Fruit fly (Drosophila melanogaster) whole organism, embryonic: ENCODE measurements around the gene CG15196.

ENCODE experiments used
- Aef1 ChIP-seq: fragments of 200-800 bp; sonication (Bioruptor generic); IDR thresholded peaks from 3 replicates; pipeline ENCODE4 v1.3.6; 2022; ENCODE audit warnings: missing biosample characterization, missing genetic modification characterization
- Blimp-1 ChIP-seq: fragments of 200-800 bp; sonication (Bioruptor generic); optimal IDR thresholded peaks from 3 replicates; lab custom pipeline; 2018; ENCODE audit warnings: missing biosample characterization, missing genetic modification characterization, mild to moderate bottlenecking, moderate library complexity, missing genetic modification reagents
- CG12391 ChIP-seq: fragments of 200-800 bp; sonication (Bioruptor generic); optimal IDR thresholded peaks from 3 replicates; lab custom pipeline; 2018; ENCODE audit warnings: missing biosample characterization, mild to moderate bottlenecking, missing genetic modification characterization, moderate library complexity
- CG13123 ChIP-seq: fragments of 200-800 bp; sonication (Bioruptor generic); optimal IDR thresholded peaks from 2 replicates; lab custom pipeline; 2016; ENCODE audit warnings: missing biosample characterization, missing genetic modification characterization
- CG13296 ChIP-seq: fragments of 200-800 bp; sonication (Bioruptor generic); optimal IDR thresholded peaks from 3 replicates; lab custom pipeline; 2018; ENCODE audit warnings: missing biosample characterization, mild to moderate bottlenecking, missing genetic modification characterization
- CG14050 ChIP-seq: fragments of 200-800 bp; sonication (Bioruptor generic); IDR thresholded peaks from 3 replicates; pipeline ENCODE4 v1.3.6; 2022; ENCODE audit warnings: missing biosample characterization, missing genetic modification characterization
- CG14860 ChIP-seq: fragments of 200-800 bp; sonication (Bioruptor generic); IDR thresholded peaks from 3 replicates; pipeline ENCODE4 v1.3.6; 2022; ENCODE audit warnings: missing biosample characterization, missing genetic modification characterization; ENCODE audit not compliant: partially characterized antibody
- CG17186 ChIP-seq: fragments of 200-800 bp; sonication (Bioruptor generic); optimal IDR thresholded peaks from 3 replicates; lab custom pipeline; 2017; ENCODE audit warnings: missing biosample characterization, missing genetic modification reagents, missing genetic modification characterization
- CG17328 ChIP-seq: fragments of 200-800 bp; sonication (Bioruptor generic); IDR thresholded peaks from 2 replicates; pipeline ENCODE4 v1.3.6; 2022; ENCODE audit warnings: missing biosample characterization, missing genetic modification characterization
- CG1792 ChIP-seq: fragments of 200-800 bp; sonication (Bioruptor generic); optimal IDR thresholded peaks from 2 replicates; lab custom pipeline; 2016; ENCODE audit warnings: missing biosample characterization, missing genetic modification characterization
- CG18764 ChIP-seq: fragments of 200-800 bp; sonication (Bioruptor generic); optimal IDR thresholded peaks from 3 replicates; lab custom pipeline; 2016; ENCODE audit warnings: missing biosample characterization, missing genetic modification characterization
- CG2712 ChIP-seq: fragments of 200-800 bp; optimal IDR thresholded peaks from 3 replicates; lab custom pipeline; 2019; ENCODE audit warnings: missing biosample characterization, mild to moderate bottlenecking, missing genetic modification characterization, moderate library complexity
- CG3281 ChIP-seq: fragments of 200-800 bp; sonication (Bioruptor generic); optimal IDR thresholded peaks from 3 replicates; lab custom pipeline; 2017; ENCODE audit warnings: missing biosample characterization, mild to moderate bottlenecking, missing genetic modification characterization
- CG6175 ChIP-seq: fragments of 200-800 bp; sonication (Bioruptor generic); IDR thresholded peaks from 3 replicates; pipeline ENCODE4 v1.3.6; 2022; ENCODE audit warnings: missing biosample characterization, missing genetic modification characterization
- CG8478 ChIP-seq: fragments of >200 bp; optimal IDR thresholded peaks from 2 replicates; lab custom pipeline; 2018
- Dek ChIP-seq: fragments of 200-800 bp; sonication (Bioruptor generic); optimal IDR thresholded peaks from 3 replicates; lab custom pipeline; 2019; ENCODE audit warnings: missing biosample characterization, mild to moderate bottlenecking, missing genetic modification characterization, moderate library complexity
- Eip74EF ChIP-seq, 2 experiments: fragments of 200-800 bp in 1 of 2; fragments of >200 bp in 1 of 2; sonication (Bioruptor generic) in 1 of 2; optimal IDR thresholded peaks; 2 replicates each; lab custom pipeline; 2017 to 2019; ENCODE audit warnings: missing biosample characterization in 2 of 2, missing genetic modification characterization in 2 of 2, mild to moderate bottlenecking in 1 of 2, moderate library complexity in 1 of 2
- Ets65A ChIP-seq: fragments of 200-800 bp; sonication (Bioruptor generic); peaks from one replicate; lab custom pipeline; 2016; ENCODE audit warnings: missing biosample characterization, missing genetic modification characterization
- Fer3 ChIP-seq: fragments of 200-800 bp; sonication (Bioruptor generic); optimal IDR thresholded peaks from 2 replicates; lab custom pipeline; 2018; ENCODE audit warnings: missing biosample characterization, mild to moderate bottlenecking, missing genetic modification characterization, moderate library complexity
- HmgD ChIP-seq: fragments of 200-800 bp; sonication (Bioruptor generic); optimal IDR thresholded peaks from 3 replicates; lab custom pipeline; 2016; ENCODE audit warnings: missing biosample characterization, missing genetic modification characterization
- Lpt ChIP-seq: fragments of >200 bp; optimal IDR thresholded peaks from 2 replicates; lab custom pipeline; 2018; ENCODE audit warnings: missing biosample characterization, missing genetic modification characterization
- MTF-1 ChIP-seq: fragments of 200-800 bp; sonication (Bioruptor generic); optimal IDR thresholded peaks from 2 replicates; lab custom pipeline; 2018; ENCODE audit warnings: missing biosample characterization, mild to moderate bottlenecking, missing genetic modification characterization, borderline replicate concordance
- Mad ChIP-seq: fragments of 200-800 bp; sonication (Bioruptor generic); optimal IDR thresholded peaks from 2 replicates; lab custom pipeline; 2016; ENCODE audit warnings: missing biosample characterization, missing genetic modification characterization
- NC2α ChIP-seq: fragments of 200-800 bp; sonication (Bioruptor generic); optimal IDR thresholded peaks from 2 replicates; lab custom pipeline; 2016; ENCODE audit warnings: missing biosample characterization, missing genetic modification characterization
- Stat92E ChIP-seq, 3 experiments: fragments of >200 bp in 2 of 3; fragments of 200-800 bp in 1 of 3; sonication (Bioruptor generic) in 1 of 3; optimal IDR thresholded peaks; 2 replicates each; lab custom pipeline; 2017 to 2019; ENCODE audit warnings: missing biosample characterization in 3 of 3, missing genetic modification characterization in 3 of 3, mild to moderate bottlenecking in 1 of 3, moderate library complexity in 1 of 3
- Usf ChIP-seq: fragments of 200-800 bp; sonication (Bioruptor generic); optimal IDR thresholded peaks from 2 replicates; lab custom pipeline; 2017; ENCODE audit warnings: missing genotype, missing biosample characterization, missing genetic modification characterization
- ase ChIP-seq: fragments of 200-800 bp; sonication (Bioruptor generic); IDR thresholded peaks from 3 replicates; pipeline ENCODE4 v1.3.6; 2022; ENCODE audit warnings: missing biosample characterization, missing genetic modification characterization
- bigmax ChIP-seq: fragments of 200-800 bp; sonication (Bioruptor generic); optimal IDR thresholded peaks from 2 replicates; lab custom pipeline; 2018; ENCODE audit warnings: missing biosample characterization, mild to moderate bottlenecking, missing genetic modification characterization
- ci ChIP-seq: fragments of 200-800 bp; sonication (Bioruptor generic); IDR thresholded peaks from 3 replicates; pipeline ENCODE4 v1.3.6; 2022; ENCODE audit warnings: missing biosample characterization, missing genetic modification characterization
- da ChIP-seq: fragments of 200-800 bp; sonication (Bioruptor generic); optimal IDR thresholded peaks from 2 replicates; lab custom pipeline; 2016; ENCODE audit warnings: missing biosample characterization, missing genetic modification characterization
- ewg ChIP-seq: fragments of 200-800 bp; sonication (Bioruptor generic); optimal IDR thresholded peaks from 3 replicates; lab custom pipeline; 2017; ENCODE audit warnings: mild to moderate bottlenecking, missing biosample characterization, missing genetic modification reagents, missing genetic modification characterization
- fd102C ChIP-seq: fragments of 200-800 bp; sonication (Bioruptor generic); optimal IDR thresholded peaks from 2 replicates; lab custom pipeline; 2018; ENCODE audit warnings: missing biosample characterization, mild to moderate bottlenecking, missing genetic modification characterization, moderate library complexity
- fru ChIP-seq: fragments of >200 bp; optimal IDR thresholded peaks from 2 replicates; lab custom pipeline; 2017
- fu2 ChIP-seq: fragments of 200-800 bp; sonication (Bioruptor generic); optimal IDR thresholded peaks from 2 replicates; lab custom pipeline; 2016; ENCODE audit warnings: missing biosample characterization, missing genetic modification characterization
- gfzf ChIP-seq: fragments of 200-800 bp; sonication (Bioruptor generic); optimal IDR thresholded peaks from 2 replicates; lab custom pipeline; 2016; ENCODE audit warnings: missing biosample characterization, mild to moderate bottlenecking, missing genetic modification characterization, moderate library complexity
- grau ChIP-seq: fragments of 200-800 bp; optimal IDR thresholded peaks from 3 replicates; lab custom pipeline; 2019; ENCODE audit warnings: missing biosample characterization, mild to moderate bottlenecking, missing genetic modification characterization, moderate library complexity
- hbn ChIP-seq: fragments of 200-800 bp; sonication (Bioruptor generic); IDR thresholded peaks from 2 replicates; pipeline ENCODE4 v1.3.6; 2022; ENCODE audit warnings: missing biosample characterization, missing genetic modification characterization; ENCODE audit not compliant: partially characterized antibody
- lola ChIP-seq, 3 experiments: fragments of >200 bp in 2 of 3; fragments of 200-800 bp in 1 of 3; sonication (Bioruptor generic) in 1 of 3; optimal IDR thresholded peaks; 2 replicates each; lab custom pipeline; 2017 to 2019; ENCODE audit warnings: missing biosample characterization in 3 of 3, missing genetic modification characterization in 3 of 3, mild to moderate bottlenecking in 1 of 3, moderate library complexity in 1 of 3
- p53 ChIP-seq: fragments of 200-800 bp; sonication (Bioruptor generic); optimal IDR thresholded peaks from 2 replicates; lab custom pipeline; 2016; ENCODE audit warnings: missing biosample characterization, missing genetic modification characterization
- pita ChIP-seq: fragments of 200-800 bp; sonication (Bioruptor generic); optimal IDR thresholded peaks from 2 replicates; lab custom pipeline; 2017; ENCODE audit warnings: missing biosample characterization, mild to moderate bottlenecking, missing genetic modification characterization
- pros ChIP-seq: fragments of 200-800 bp; sonication (Bioruptor generic); optimal IDR thresholded peaks from 3 replicates; lab custom pipeline; 2019; ENCODE audit warnings: missing biosample characterization, mild to moderate bottlenecking, missing genetic modification characterization, moderate library complexity
- psq ChIP-seq: fragments of 200-800 bp; sonication (Bioruptor generic); optimal IDR thresholded peaks from 2 replicates; lab custom pipeline; 2017; ENCODE audit warnings: missing biosample characterization, missing genetic modification characterization
- rib ChIP-seq: fragments of 200-800 bp; sonication (Bioruptor generic); IDR thresholded peaks from 2 replicates; pipeline ENCODE4 v1.3.6; 2022; ENCODE audit warnings: missing biosample characterization, missing genetic modification characterization
- seq ChIP-seq: fragments of 200-800 bp; sonication (Bioruptor generic); IDR thresholded peaks from 2 replicates; pipeline ENCODE4 v1.3.6; 2022; ENCODE audit warnings: missing biosample characterization, missing genetic modification characterization
- sqz ChIP-seq: fragments of 200-800 bp; sonication (Bioruptor generic); optimal IDR thresholded peaks from 3 replicates; lab custom pipeline; 2018; ENCODE audit warnings: missing biosample characterization, mild to moderate bottlenecking, missing genetic modification characterization
- stc ChIP-seq: fragments of 200-800 bp; sonication (Bioruptor generic); IDR thresholded peaks from 2 replicates; pipeline ENCODE4 v1.3.6; 2022; ENCODE audit warnings: missing biosample characterization, missing genetic modification characterization
- tin ChIP-seq: fragments of 200-800 bp; sonication (Bioruptor generic); optimal IDR thresholded peaks from 3 replicates; lab custom pipeline; 2016; ENCODE audit warnings: missing biosample characterization, missing genetic modification characterization
- tna ChIP-seq: fragments of 200-800 bp; sonication (Bioruptor generic); IDR thresholded peaks from 2 replicates; pipeline ENCODE4 v1.3.6; 2022; ENCODE audit warnings: missing biosample characterization, missing genetic modification characterization; ENCODE audit not compliant: partially characterized antibody
- unc-4 ChIP-seq: fragments of 200-800 bp; sonication (Bioruptor generic); IDR thresholded peaks from 2 replicates; pipeline ENCODE4 v1.3.6; 2022; ENCODE audit warnings: missing biosample characterization, missing genetic modification characterization; ENCODE audit not compliant: partially characterized antibody
- usp ChIP-seq: fragments of >200 bp; optimal IDR thresholded peaks from 2 replicates; lab custom pipeline; 2017; ENCODE audit warnings: missing biosample characterization, missing genetic modification characterization
- yki ChIP-seq: fragments of >200 bp; optimal IDR thresholded peaks from 3 replicates; lab custom pipeline; 2018

Gene CG15196

DNA sequence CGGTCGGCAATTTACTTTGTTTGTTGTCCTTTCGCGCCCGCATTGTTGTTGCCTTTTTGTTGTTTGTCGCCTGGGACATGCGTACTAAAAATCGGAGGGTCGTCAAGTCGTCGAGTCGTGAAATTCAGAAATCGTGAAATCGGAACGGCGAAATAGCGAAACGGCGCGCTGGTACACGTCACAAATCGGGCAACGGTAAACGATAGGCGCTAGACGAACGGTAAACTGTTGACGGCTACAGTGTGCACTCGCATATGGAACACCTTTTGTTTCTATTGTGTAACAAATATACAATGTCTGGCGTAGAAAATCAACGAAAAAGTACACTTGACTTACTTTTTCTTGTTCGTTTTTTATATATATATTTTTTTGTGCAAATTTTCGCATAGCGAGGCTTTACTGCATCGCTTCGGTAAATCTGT is 25.7 kb upstream of the CG15196 start (continued):
- TF ChIP-seq CG13296 (GFP tag; lab: Kevin White, UChicago) (peak; percentile 76), CG12391 (tag; lab: Kevin White, UChicago) (peak; percentile 51), CG17186 (GFP tag; lab: Kevin White, UChicago) (no peak), CG1792 (GFP tag; lab: Kevin White, UChicago) (no peak), gfzf (GFP tag; lab: Kevin White, UChicago) (no peak), ase (GFP tag; lab: Robert Waterston, UW) (peak; percentile 56; the same call in 1 of the 3 replicates), hbn (GFP tag; lab: Robert Waterston, UW) (no peak), unc-4 (GFP tag; lab: Robert Waterston, UW) (no peak), CG3281 (GFP tag; lab: Kevin White, UChicago) (peak; percentile 79), fru (lab: Kevin White, UChicago) (no peak), MTF-1 (GFP tag; lab: Kevin White, UChicago) (peak; percentile 9), Blimp-1 (peak; percentile 29), psq (no peak), ewg (GFP tag; lab: Kevin White, UChicago) (peak; percentile 81), rib (peak; percentile 58; the same call in 1 of the 2 replicates), tin (GFP tag; lab: Kevin White, UChicago) (peak; percentile 54), usp (GFP tag; lab: Kevin White, UChicago) (no peak), Stat92E (GFP tag; optimal IDR thresholded peaks at IDR 0.05; lab: Kevin White, UChicago) (no peak), fu2 (GFP tag; lab: Kevin White, UChicago) (peak; percentile 9), CG14860 (GFP tag; lab: Robert Waterston, UW) (no peak), CG17328 (GFP tag; lab: Robert Waterston, UW) (peak; percentile 44; the same call in 1 of the 2 replicates), ci (GFP tag; lab: Robert Waterston, UW) (peak; percentile 77), CG8478 (lab: Kevin White, UChicago) (no peak), CG18764 (GFP tag; lab: Kevin White, UChicago) (peak; percentile 18), Fer3 (peak; percentile 77), Dek (tag; lab: Kevin White, UChicago) (peak; percentile 69), pros (GFP tag; lab: Kevin White, UChicago) (no peak), NC2α (no peak), Aef1 (peak; percentile 77), yki (lab: Kevin White, UChicago) (no peak), Ets65A (GFP tag; lab: Kevin White, UChicago) (peak; percentile 79), lola (GFP tag; optimal IDR thresholded peaks at IDR 0.05; lab: Kevin White, UChicago) (no peak), sqz (GFP tag; lab: Kevin White, UChicago) (peak; percentile 21), Eip74EF (GFP tag; optimal IDR thresholded peaks at IDR 0.05; lab: Kevin White, UChicago) (no peak), Lpt (GFP tag; lab: Kevin White, UChicago) (no peak), bigmax (GFP tag; lab: Kevin White, UChicago) (no peak), CG13123 (GFP tag; lab: Kevin White, UChicago) (no peak), CG6175 (GFP tag; lab: Robert Waterston, UW) (0 out of 3 replicates have a peak, but pooled peaks have one; percentile 25), HmgD (no peak), stc (GFP tag; lab: Robert Waterston, UW) (peak; percentile 58; the same call in 1 of the 2 replicates), grau (tag; lab: Kevin White, UChicago) (peak; percentile 90), pita (GFP tag; lab: Kevin White, UChicago) (no peak), Mad (GFP tag; lab: Kevin White, UChicago) (no peak), CG14050 (GFP tag; lab: Robert Waterston, UW) (peak; percentile 54; the same call in 2 of the 3 replicates), CG2712 (tag; lab: Kevin White, UChicago) (peak; percentile 43), p53 (GFP tag; lab: Kevin White, UChicago) (no peak), tna (GFP tag; lab: Robert Waterston, UW) (no peak), seq (peak; percentile 75), fd102C (no peak), da (GFP tag; lab: Kevin White, UChicago) (no peak), Usf (GFP tag; lab: Kevin White, UChicago) (no peak)
